Worm (Caenorhabditis elegans) whole organism, L4 larva: ENCODE results near the gene qua-1.

ENCODE experiments used
- D1046.2 ChIP-seq: fragments of 200-800 bp; sonication (Bioruptor generic); IDR thresholded peaks from 2 replicates; pipeline ENCODE4 v1.3.6; 2022; ENCODE audit warnings: missing genetic modification characterization, missing compliant biosample characterization
- T20F7.1 ChIP-seq: fragments of 200-800 bp; sonication (Bioruptor generic); optimal IDR thresholded peaks from 2 replicates; lab custom pipeline; 2018; ENCODE audit warnings: mild to moderate bottlenecking, missing genetic modification characterization, missing compliant biosample characterization
- Y105C5A.15 ChIP-seq: fragments of 200-800 bp; sonication (Bioruptor generic); IDR thresholded peaks from 2 replicates; pipeline ENCODE4 v1.3.6; 2022; ENCODE audit warnings: missing genetic modification characterization, missing compliant biosample characterization
- Y48G9A.11 ChIP-seq: fragments of 200-800 bp; sonication (Bioruptor generic); IDR thresholded peaks from 2 replicates; pipeline ENCODE4 v1.3.6; 2022; ENCODE audit warnings: missing genetic modification reagents, missing genetic modification characterization, missing compliant biosample characterization
- Y75B8A.6 ChIP-seq: fragments of 200-800 bp; sonication (Bioruptor generic); IDR thresholded peaks from 2 replicates; pipeline ENCODE4 v1.3.6; 2022; ENCODE audit warnings: missing genetic modification reagents, missing genetic modification characterization, missing compliant biosample characterization
- ZK546.5 ChIP-seq, 2 experiments: sonication (generic microtip); optimal IDR thresholded peaks; 2 replicates each; lab custom pipeline; 2017; ENCODE audit warnings: missing biosample characterization in 2 of 2, missing genetic modification characterization in 2 of 2
- aha-1 ChIP-seq: fragments of 150-350 bp; peaks from one replicate; lab custom pipeline; 2014; ENCODE audit warnings: missing biosample characterization, missing genetic modification characterization
- arid-1 ChIP-seq: fragments of 200-800 bp; sonication (Bioruptor generic); conservative IDR thresholded peaks from 2 replicates; pipeline ENCODE4 v1.3.6; 2022; ENCODE audit warnings: missing genetic modification reagents, missing genetic modification characterization, missing compliant biosample characterization
- ceh-20 ChIP-seq: fragments of 200-800 bp; sonication (Bioruptor generic); IDR thresholded peaks from 2 replicates; pipeline ENCODE4 v1.3.6; 2022; ENCODE audit warnings: missing genetic modification reagents, missing genetic modification characterization, missing compliant biosample characterization
- ceh-32 ChIP-seq: sonication (generic microtip); optimal IDR thresholded peaks from 2 replicates; lab custom pipeline; 2016; ENCODE audit warnings: mild to moderate bottlenecking, missing genetic modification characterization, missing compliant biosample characterization; ENCODE audit not compliant: poor library complexity
- ceh-82 ChIP-seq: sonication (generic microtip); optimal IDR thresholded peaks from 2 replicates; lab custom pipeline; 2017; ENCODE audit warnings: missing biosample characterization, missing genetic modification characterization
- ces-1 ChIP-seq: fragments of 150-350 bp; sonication (generic microtip); optimal IDR thresholded peaks from 4 replicates; lab custom pipeline; 2014; ENCODE audit warnings: missing biosample characterization, missing genetic modification reagents, missing genetic modification characterization
- dmd-6 ChIP-seq: fragments of 200-800 bp; sonication (Bioruptor generic); IDR thresholded peaks from 2 replicates; pipeline ENCODE4 v1.3.6; 2022; ENCODE audit warnings: missing genetic modification reagents, missing genetic modification characterization, missing compliant biosample characterization
- dpl-1 ChIP-seq: fragments of 150-350 bp; optimal IDR thresholded peaks from 2 replicates; lab custom pipeline; 2014; ENCODE audit warnings: missing biosample characterization, missing genetic modification reagents, missing genetic modification characterization
- duxl-1 ChIP-seq: sonication (generic microtip); optimal IDR thresholded peaks from 2 replicates; lab custom pipeline; 2016; ENCODE audit warnings: mild to moderate bottlenecking, missing genetic modification characterization, moderate library complexity, missing compliant biosample characterization; ENCODE audit not compliant: poor library complexity
- egl-43 ChIP-seq: fragments of 200-800 bp; sonication (Bioruptor generic); IDR thresholded peaks from 2 replicates; pipeline ENCODE4 v1.3.6; 2022; ENCODE audit warnings: missing genetic modification reagents, missing genetic modification characterization, missing compliant biosample characterization
- fkh-10 ChIP-seq: fragments of 150-350 bp; optimal IDR thresholded peaks from 2 replicates; lab custom pipeline; 2014; ENCODE audit warnings: missing biosample characterization, missing genetic modification reagents, missing genetic modification characterization
- fos-1 ChIP-seq: fragments of 150-350 bp; optimal IDR thresholded peaks from 2 replicates; lab custom pipeline; 2014; ENCODE audit warnings: missing biosample characterization, missing genetic modification characterization
- hlh-11 ChIP-seq: fragments of 200-800 bp; sonication (Bioruptor generic); optimal IDR thresholded peaks from 2 replicates; lab custom pipeline; 2018; ENCODE audit warnings: mild to moderate bottlenecking, missing genetic modification characterization, missing compliant biosample characterization
- hlh-30 ChIP-seq: sonication (generic microtip); optimal IDR thresholded peaks from 2 replicates; lab custom pipeline; 2017; ENCODE audit warnings: antibody characterized with exemption, mild to moderate bottlenecking, missing genetic modification characterization, missing compliant biosample characterization; ENCODE audit not compliant: insufficient read depth
- lin-13 ChIP-seq: fragments of 150-350 bp; optimal IDR thresholded peaks from 2 replicates; lab custom pipeline; 2014; ENCODE audit warnings: missing biosample characterization, missing genetic modification reagents, missing genetic modification characterization
- lin-38 ChIP-seq: fragments of 200-800 bp; sonication (Bioruptor generic); IDR thresholded peaks from 2 replicates; pipeline ENCODE4 v1.3.6; 2022; ENCODE audit warnings: missing genetic modification reagents, missing genetic modification characterization, missing compliant biosample characterization
- lsy-2 ChIP-seq, 2 experiments: fragments of 150-350 bp in 1 of 2; sonication (generic microtip) in 1 of 2; optimal IDR thresholded peaks; 2 replicates each; lab custom pipeline; 2014 to 2017; ENCODE audit warnings: missing biosample characterization in 2 of 2, missing genetic modification characterization in 2 of 2
- madf-5 ChIP-seq, 2 experiments: fragments of 200-800 bp; sonication (Bioruptor generic); IDR thresholded peaks; 2 replicates each; pipeline ENCODE4 v1.3.6; 2022; ENCODE audit warnings: missing compliant biosample characterization in 2 of 2, missing genetic modification characterization in 2 of 2
- mdt-29 ChIP-seq: fragments of 200-800 bp; sonication (Bioruptor generic); IDR thresholded peaks from 2 replicates; pipeline ENCODE4 v1.3.6; 2022; ENCODE audit warnings: missing genetic modification reagents, missing genetic modification characterization, missing compliant biosample characterization
- mep-1 ChIP-seq: fragments of 150-350 bp; sonication (generic microtip); optimal IDR thresholded peaks from 3 replicates; lab custom pipeline; 2014; ENCODE audit warnings: missing biosample characterization, missing genetic modification characterization
- mes-2 ChIP-seq: sonication (generic microtip); optimal IDR thresholded peaks from 2 replicates; lab custom pipeline; 2016; ENCODE audit warnings: missing genotype, mild to moderate bottlenecking, missing genetic modification characterization, missing compliant biosample characterization; ENCODE audit not compliant: poor library complexity, severe bottlenecking
- mxl-3 ChIP-seq: fragments of 200-800 bp; sonication (Bioruptor generic); optimal IDR thresholded peaks from 2 replicates; lab custom pipeline; 2018; ENCODE audit warnings: mild to moderate bottlenecking, missing genetic modification characterization, missing compliant biosample characterization
- nhr-10 ChIP-seq: fragments of 150-350 bp; optimal IDR thresholded peaks from 2 replicates; lab custom pipeline; 2014; ENCODE audit warnings: missing biosample characterization, missing genetic modification characterization
- nhr-102 ChIP-seq: sonication (generic microtip); optimal IDR thresholded peaks from 2 replicates; lab custom pipeline; 2016; ENCODE audit warnings: mild to moderate bottlenecking, missing genetic modification characterization, moderate library complexity, missing compliant biosample characterization
- nhr-111 ChIP-seq: fragments of 200-800 bp; sonication (Bioruptor generic); optimal IDR thresholded peaks from 2 replicates; lab custom pipeline; 2018; ENCODE audit warnings: mild to moderate bottlenecking, missing genetic modification characterization, missing compliant biosample characterization
- nhr-237 ChIP-seq: sonication (generic microtip); optimal IDR thresholded peaks from 2 replicates; lab custom pipeline; 2017; ENCODE audit warnings: missing biosample characterization, missing genetic modification characterization
- nhr-28 ChIP-seq: fragments of 150-350 bp; optimal IDR thresholded peaks from 2 replicates; lab custom pipeline; 2014; ENCODE audit warnings: missing biosample characterization, missing genetic modification characterization
- nhr-41 ChIP-seq: fragments of 200-800 bp; sonication (Bioruptor generic); IDR thresholded peaks from 2 replicates; pipeline ENCODE4 v1.3.6; 2022; ENCODE audit warnings: missing genetic modification reagents, missing genetic modification characterization, missing compliant biosample characterization
- nhr-6 ChIP-seq: fragments of 150-350 bp; optimal IDR thresholded peaks from 2 replicates; lab custom pipeline; 2014; ENCODE audit warnings: missing biosample characterization, missing genetic modification characterization
- php-3 ChIP-seq: fragments of 200-800 bp; sonication (Bioruptor generic); IDR thresholded peaks from 2 replicates; pipeline ENCODE4 v1.3.6; 2022; ENCODE audit warnings: missing genetic modification reagents, missing genetic modification characterization, missing compliant biosample characterization
- pqm-1 ChIP-seq: sonication (generic microtip); optimal IDR thresholded peaks from 2 replicates; lab custom pipeline; 2017; ENCODE audit warnings: missing biosample characterization, missing genetic modification characterization
- tra-1 ChIP-seq: fragments of 200-800 bp; sonication (Bioruptor generic); IDR thresholded peaks from 2 replicates; pipeline ENCODE4 v1.3.6; 2022; ENCODE audit warnings: missing genetic modification reagents, missing genetic modification characterization, missing compliant biosample characterization
- unc-130 ChIP-seq: sonication (generic microtip); optimal IDR thresholded peaks from 2 replicates; lab custom pipeline; 2016; ENCODE audit warnings: missing genetic modification reagents, missing genetic modification characterization, missing compliant biosample characterization
- unc-39 ChIP-seq: sonication (generic microtip); optimal IDR thresholded peaks from 2 replicates; lab custom pipeline; 2017; ENCODE audit warnings: missing biosample characterization, missing genetic modification characterization
- unc-62 ChIP-seq, 3 experiments: fragments of 150-350 bp in 1 of 3; sonication (generic microtip); optimal IDR thresholded peaks in 2 of 3; peaks in 1 of 3; 1 replicate in 1 of 3; 2 replicates in 2 of 3; lab custom pipeline; 2014 to 2017; ENCODE audit warnings: missing biosample characterization in 3 of 3, missing genetic modification characterization in 3 of 3, missing genetic modification reagents in 3 of 3, missing genotype in 1 of 3
- zag-1 ChIP-seq: fragments of 150-350 bp; optimal IDR thresholded peaks from 2 replicates; lab custom pipeline; 2014; ENCODE audit warnings: missing biosample characterization, missing genetic modification characterization
- zfp-2 ChIP-seq: sonication (generic microtip); optimal IDR thresholded peaks from 2 replicates; lab custom pipeline; 2016; ENCODE audit warnings: mild to moderate bottlenecking, missing genetic modification characterization, missing compliant biosample characterization
- zfp-3 ChIP-seq: fragments of 200-800 bp; sonication (Bioruptor generic); conservative IDR thresholded peaks from 2 replicates; pipeline ENCODE4 v1.3.6; 2022; ENCODE audit warnings: missing genetic modification reagents, missing genetic modification characterization, missing compliant biosample characterization
- zip-11 ChIP-seq: fragments of 200-800 bp; sonication (Bioruptor generic); IDR thresholded peaks from 2 replicates; pipeline ENCODE4 v1.3.6; 2022; ENCODE audit warnings: missing genetic modification characterization, missing compliant biosample characterization

Gene qua-1

DNA sequence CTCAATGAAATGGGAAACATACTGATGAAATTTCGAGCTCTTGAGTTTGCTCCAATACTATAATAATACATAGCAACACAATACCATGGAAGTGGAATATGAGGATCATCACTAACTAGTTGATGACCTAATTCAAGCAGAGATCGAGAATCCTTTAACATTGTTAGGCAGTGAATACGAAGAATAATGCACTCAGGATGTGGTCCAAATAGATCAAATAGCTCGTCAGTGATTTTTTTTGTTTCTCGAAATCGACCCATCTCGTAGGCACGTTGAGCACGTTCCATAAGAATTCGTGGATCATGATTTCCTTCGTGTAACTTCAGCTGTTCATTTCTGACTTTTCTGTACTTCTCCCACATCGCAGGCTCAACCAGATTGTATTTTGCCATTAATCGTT is 37.7 kb upstream of the qua-1 start:
- TF ChIP-seq unc-62 (GFP tag; optimal IDR thresholded peaks at IDR 0.05 in 1 of 2; lab: Kevin White, UChicago) (peak in 1 of 2 experiments; percentile 90), unc-62 (tag; optimal IDR thresholded peaks at IDR 0.05; lab: Kevin White, UChicago) (no peak), aha-1 (tag; lab: Kevin White, UChicago) (peak; percentile 9), ceh-20 (no peak)

DNA sequence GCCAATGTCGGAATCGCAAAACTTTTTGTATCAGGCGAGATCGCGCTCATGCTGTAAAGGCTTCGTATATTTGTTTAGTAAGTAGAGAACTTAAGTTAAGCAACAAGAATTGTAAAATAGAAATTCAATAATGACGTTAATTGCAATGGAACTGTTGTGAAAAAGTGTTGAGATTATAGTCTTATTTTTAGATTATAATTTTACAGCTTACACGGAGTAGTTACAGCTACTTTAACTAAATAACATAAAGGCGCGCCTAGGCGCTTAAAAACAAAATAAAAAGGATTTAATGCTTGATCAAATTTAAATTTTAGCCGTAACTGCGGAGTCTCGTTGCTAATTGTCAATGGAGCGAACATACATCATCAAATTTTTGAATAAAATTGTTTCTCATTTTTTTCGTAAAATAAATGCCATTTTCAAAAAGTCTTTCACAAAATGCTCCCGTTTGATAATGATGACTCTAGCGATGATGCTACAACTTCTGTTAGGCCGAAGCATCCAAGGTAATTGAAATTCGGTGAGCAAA is 36.4 kb upstream of the qua-1 start, which contains the start of the genes emb-27 and rrf-3:
TSS of gene emb-27 (minus strand) at position 51 of the 529 bp plus-strand sequence.
TSS of gene rrf-3 (plus strand) at position 346 of the 529 bp plus-strand sequence.
- TF ChIP-seq fos-1 (tag; lab: Kevin White, UChicago) (no peak), dmd-6 (GFP tag; lab: Robert Waterston, UW) (no peak), lin-13 (GFP tag; lab: Kevin White, UChicago) (no peak), Y75B8A.6 (GFP tag; lab: Robert Waterston, UW) (no peak), tra-1 (GFP tag; lab: Robert Waterston, UW) (no peak), lin-38 (GFP tag; lab: Robert Waterston, UW) (peak; percentile 88), unc-130 (no peak), zfp-3 (no peak), Y48G9A.11 (GFP tag; lab: Robert Waterston, UW) (peak; percentile 84), arid-1 (GFP tag; lab: Robert Waterston, UW) (no peak), T20F7.1 (GFP tag; lab: Kevin White, UChicago) (peak; percentile 92), pqm-1 (tag; lab: Kevin White, UChicago) (no peak), mdt-29 (GFP tag; lab: Robert Waterston, UW) (no peak), madf-5 (GFP tag; IDR thresholded peaks at IDR 0.05; lab: Robert Waterston, UW) (no peak), ZK546.5 (tag; optimal IDR thresholded peaks at IDR 0.05; lab: Kevin White, UChicago) (no peak), fkh-10 (GFP tag; lab: Kevin White, UChicago) (no peak), ceh-32 (tag; lab: Kevin White, UChicago) (no peak), nhr-102 (tag; lab: Kevin White, UChicago) (no peak), lsy-2 (tag; optimal IDR thresholded peaks at IDR 0.05; lab: Kevin White, UChicago) (peak in 1 of 2 experiments; percentile 84), dpl-1 (peak; percentile 73), php-3 (GFP tag; lab: Robert Waterston, UW) (no peak), hlh-11 (tag; lab: Kevin White, UChicago) (no peak), nhr-10 (tag; lab: Kevin White, UChicago) (no peak), mes-2 (peak; percentile 59), zfp-2 (no peak), ceh-82 (no peak), nhr-6 (tag; lab: Kevin White, UChicago) (peak; percentile 0), Y105C5A.15 (no peak), aha-1 (tag; lab: Kevin White, UChicago) (no peak), ces-1 (no peak), hlh-30 (tag; lab: Kevin White, UChicago) (no peak)

DNA sequence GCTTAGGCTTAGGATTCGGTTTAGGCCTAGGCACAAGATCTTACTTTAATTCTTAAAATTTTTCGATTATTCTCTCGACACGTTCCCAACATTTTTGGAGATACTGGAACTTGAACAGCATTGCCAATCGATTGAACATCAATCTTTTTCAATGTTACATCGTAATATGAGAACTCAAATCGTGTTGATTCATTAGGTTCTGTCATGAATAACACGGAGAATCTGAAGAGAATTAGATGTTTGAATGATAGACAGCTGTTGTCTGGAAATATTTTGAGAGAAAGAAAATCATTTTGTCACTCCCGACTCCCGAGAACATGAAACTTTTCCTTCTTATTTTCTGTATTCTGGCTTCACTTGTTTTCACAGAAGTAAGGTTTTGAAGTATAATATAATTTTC is 29.3 kb upstream of the qua-1 start, which contains the start of gene T05C12.15:
TSS of gene T05C12.15 (plus strand) at position 301 of the 400 bp plus-strand sequence.
- TF ChIP-seq fos-1 (tag; lab: Kevin White, UChicago), result no peak
- no peak for TF ChIP-seq nhr-41 (GFP tag; lab: Robert Waterston, UW)
- TF ChIP-seq duxl-1 (tag; lab: Kevin White, UChicago), result no peak
- TF ChIP-seq Y75B8A.6 (GFP tag; lab: Robert Waterston, UW), result no peak
- TF ChIP-seq mes-2, result no peak
- TF ChIP-seq zag-1, result no peak
- TF ChIP-seq nhr-237 (tag; lab: Kevin White, UChicago), result no peak
- no peak for TF ChIP-seq lsy-2 (tag; optimal IDR thresholded peaks at IDR 0.05; lab: Kevin White, UChicago)
- no peak for TF ChIP-seq mxl-3 (GFP tag; lab: Kevin White, UChicago)
- no peak for TF ChIP-seq D1046.2
- TF ChIP-seq unc-39, result no peak
- no peak for TF ChIP-seq nhr-6 (tag; lab: Kevin White, UChicago)
- TF ChIP-seq mep-1 (tag; lab: Kevin White, UChicago), result no peak
- no peak for TF ChIP-seq mdt-29 (GFP tag; lab: Robert Waterston, UW)
- no peak for TF ChIP-seq zip-11 (GFP tag; lab: Robert Waterston, UW)
- no peak for TF ChIP-seq egl-43 (GFP tag; lab: Robert Waterston, UW)
- no peak for TF ChIP-seq unc-130
- TF ChIP-seq nhr-28 (tag; lab: Kevin White, UChicago), result no peak
- no peak for TF ChIP-seq nhr-111
- no peak for TF ChIP-seq nhr-102 (tag; lab: Kevin White, UChicago)
